Fruit fly (Drosophila melanogaster): ENCODE results near the gene Ocho.

DNA sequence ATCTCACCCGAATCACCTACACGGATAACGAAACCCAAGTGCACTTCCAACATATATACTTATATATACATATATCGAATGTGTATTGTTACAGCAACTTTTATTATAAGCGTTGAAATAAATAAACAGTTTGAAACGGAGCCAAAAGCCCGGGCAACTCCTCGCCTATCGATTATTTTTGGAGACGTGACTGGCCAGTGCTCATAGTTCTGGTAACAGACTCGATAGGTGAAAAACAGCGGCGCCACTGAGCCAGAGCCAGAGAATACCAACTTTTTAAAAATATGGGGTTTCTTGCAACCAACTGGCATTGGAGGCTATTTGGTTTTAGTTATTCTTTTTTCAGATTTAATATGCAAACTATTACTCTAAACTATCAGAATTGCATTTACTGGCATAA, 31.9 kb upstream of the Ocho start:
- no peak for TF ChIP-seq gt (GFP tag; IDR thresholded peaks at IDR 0.05)
- TF ChIP-seq pros (GFP tag; optimal IDR thresholded peaks at IDR 0.05), result no peak
- TF ChIP-seq so (GFP tag; IDR thresholded peaks at IDR 0.05), result no peak
- TF ChIP-seq bbx (GFP tag; IDR thresholded peaks at IDR 0.05; ENCODE audit: partially characterized antibody), result no peak; the same call in 1 of the 2 replicates
- TF ChIP-seq Tbp (GFP tag; optimal IDR thresholded peaks at IDR 0.05), result no peak
- TF ChIP-seq Awh (GFP tag; IDR thresholded peaks at IDR 0.05), result no peak
- no peak for TF ChIP-seq zfh2 (GFP tag; optimal IDR thresholded peaks at IDR 0.05)
- no peak for TF ChIP-seq chif (GFP tag; optimal IDR thresholded peaks at IDR 0.05)
- TF ChIP-seq CG34376 (GFP tag; optimal IDR thresholded peaks at IDR 0.05), result no peak
- no peak for TF ChIP-seq fd102C (GFP tag; optimal IDR thresholded peaks at IDR 0.05)
- no peak for TF ChIP-seq CG14050 (GFP tag; IDR thresholded peaks at IDR 0.05)
- TF ChIP-seq ham (GFP tag; IDR thresholded peaks at IDR 0.05), result no peak
- TF ChIP-seq Dll (GFP tag; IDR thresholded peaks at IDR 0.05; ENCODE audit: partially characterized antibody), result peak; percentile 70
